Fruit fly (Drosophila melanogaster) whole organism, pupa: Measurements from ENCODE around the gene RagA-B.
A peak's percentile ranks its signal among the peaks of the same experiment; 100 is the strongest.

ENCODE experiments used
- CG10348 ChIP-seq: fragments of 200-800 bp; sonication (Bioruptor generic); IDR thresholded peaks from 2 replicates; pipeline ENCODE4 v1.3.6; 2022; ENCODE audit warnings: missing biosample characterization, missing genetic modification characterization
- CG12605 ChIP-seq: fragments of 200-800 bp; sonication (Bioruptor generic); IDR thresholded peaks from 2 replicates; pipeline ENCODE4 v1.3.6; 2022; ENCODE audit warnings: missing biosample characterization, missing genetic modification characterization
- CG13204 ChIP-seq: fragments of 200-800 bp; sonication (Bioruptor generic); optimal IDR thresholded peaks from 2 replicates; lab custom pipeline; 2018; ENCODE audit warnings: missing biosample characterization, mild to moderate bottlenecking, missing genetic modification characterization, moderate library complexity
- CG14655 ChIP-seq: fragments of 200-800 bp; sonication (Bioruptor generic); optimal IDR thresholded peaks from 3 replicates; lab custom pipeline; 2017; ENCODE audit warnings: mild to moderate bottlenecking, missing biosample characterization, missing genetic modification reagents, missing genetic modification characterization
- CG15710 ChIP-seq: fragments of 200-800 bp; sonication (Bioruptor generic); optimal IDR thresholded peaks from 2 replicates; lab custom pipeline; 2018; ENCODE audit warnings: missing biosample characterization, mild to moderate bottlenecking, missing genetic modification characterization, moderate library complexity
- CG17806 ChIP-seq: fragments of 200-800 bp; sonication (Bioruptor generic); optimal IDR thresholded peaks from 2 replicates; lab custom pipeline; 2018; ENCODE audit warnings: missing biosample characterization, mild to moderate bottlenecking, missing genetic modification characterization, moderate library complexity
- CG32121 ChIP-seq: fragments of 200-800 bp; sonication (Bioruptor generic); IDR thresholded peaks from 2 replicates; pipeline ENCODE4 v1.3.6; 2022; ENCODE audit warnings: missing biosample characterization, missing genetic modification characterization
- CG34367 ChIP-seq: fragments of 200-800 bp; sonication (Bioruptor generic); optimal IDR thresholded peaks from 2 replicates; lab custom pipeline; 2018; ENCODE audit warnings: missing biosample characterization, mild to moderate bottlenecking, missing genetic modification characterization
- CG4496 ChIP-seq: fragments of 200-800 bp; sonication (Bioruptor generic); IDR thresholded peaks from 3 replicates; pipeline ENCODE4 v1.3.6; 2022; ENCODE audit warnings: missing biosample characterization, missing genetic modification characterization
- CG8159 ChIP-seq: fragments of 200-800 bp; sonication (Bioruptor generic); optimal IDR thresholded peaks from 3 replicates; lab custom pipeline; 2018; ENCODE audit warnings: missing biosample characterization, mild to moderate bottlenecking, missing genetic modification characterization, moderate library complexity
- CG8301 ChIP-seq: fragments of 200-800 bp; sonication (Bioruptor generic); optimal IDR thresholded peaks from 2 replicates; lab custom pipeline; 2018; ENCODE audit warnings: missing biosample characterization, mild to moderate bottlenecking, missing genetic modification characterization
- CG9948 ChIP-seq: fragments of 200-800 bp; sonication (Bioruptor generic); optimal IDR thresholded peaks from 2 replicates; lab custom pipeline; 2018; ENCODE audit warnings: missing biosample characterization, mild to moderate bottlenecking, missing genetic modification characterization, moderate library complexity
- D1 ChIP-seq: fragments of 200-800 bp; sonication (Bioruptor generic); optimal IDR thresholded peaks from 2 replicates; lab custom pipeline; 2018; ENCODE audit warnings: missing biosample characterization, mild to moderate bottlenecking, missing genetic modification characterization, moderate library complexity
- EcR ChIP-seq: fragments of 200-800 bp; sonication (Bioruptor generic); optimal IDR thresholded peaks from 3 replicates; lab custom pipeline; 2019; ENCODE audit warnings: missing biosample characterization, missing genetic modification characterization, mild to moderate bottlenecking, moderate library complexity, missing genetic modification reagents
- Ets98B ChIP-seq: fragments of 200-800 bp; sonication (Bioruptor generic); IDR thresholded peaks from 2 replicates; pipeline ENCODE4 v1.3.6; 2022; ENCODE audit warnings: missing biosample characterization, missing genetic modification characterization
- Pif1A ChIP-seq: fragments of 200-800 bp; sonication (Bioruptor generic); optimal IDR thresholded peaks from 3 replicates; lab custom pipeline; 2016; ENCODE audit warnings: missing biosample characterization, missing genetic modification characterization
- Pif1B ChIP-seq: fragments of 200-800 bp; sonication (Bioruptor generic); optimal IDR thresholded peaks from 3 replicates; lab custom pipeline; 2016; ENCODE audit warnings: missing biosample characterization, missing genetic modification characterization
- Snoo ChIP-seq: fragments of 200-800 bp; sonication (Bioruptor generic); optimal IDR thresholded peaks from 3 replicates; lab custom pipeline; 2017; ENCODE audit warnings: missing biosample characterization, mild to moderate bottlenecking, missing genetic modification characterization, inconsistent platforms
- fd96Ca ChIP-seq: fragments of 200-800 bp; sonication (Bioruptor generic); IDR thresholded peaks from 3 replicates; pipeline ENCODE4 v1.3.6; 2022; ENCODE audit warnings: missing biosample characterization, missing genetic modification characterization
- gl ChIP-seq: fragments of 200-800 bp; sonication (Bioruptor generic); optimal IDR thresholded peaks from 2 replicates; lab custom pipeline; 2018; ENCODE audit warnings: missing biosample characterization, mild to moderate bottlenecking, missing genetic modification characterization
- rn ChIP-seq: fragments of 200-800 bp; sonication (Bioruptor generic); IDR thresholded peaks from 2 replicates; pipeline ENCODE4 v1.3.6; 2022; ENCODE audit warnings: missing biosample characterization, missing genetic modification characterization

The RagA-B gene

dm6 chr3R:8969301-8969925, 14.7 kb downstream of the RagA-B start:
- TF ChIP-seq CG17806 (tag; lab: Kevin White, UChicago) (no peak), gl (tag; lab: Kevin White, UChicago) (no peak), CG8301 (tag; lab: Kevin White, UChicago) (no peak), CG13204 (GFP tag; lab: Kevin White, UChicago) (peak; percentile 93), CG34367 (no peak), CG4496 (GFP tag; lab: Robert Waterston, UW) (no peak), CG32121 (GFP tag; lab: Robert Waterston, UW) (no peak), CG12605 (GFP tag; lab: Robert Waterston, UW) (no peak), CG8159 (tag; lab: Kevin White, UChicago) (no peak), Pif1B (GFP tag; lab: Kevin White, UChicago) (no peak), CG14655 (GFP tag; lab: Kevin White, UChicago) (no peak), EcR (GFP tag; lab: Kevin White, UChicago) (peak; percentile 64)

dm6 chr3R:8968837-8969236, 15.3 kb downstream of the RagA-B start:
- peak; percentile 18 for TF ChIP-seq CG8301 (tag; lab: Kevin White, UChicago)
- no peak for TF ChIP-seq fd96Ca (GFP tag; lab: Robert Waterston, UW)
- peak; percentile 19 for TF ChIP-seq CG17806 (tag; lab: Kevin White, UChicago)
- TF ChIP-seq CG4496 (GFP tag; lab: Robert Waterston, UW), result no peak
- TF ChIP-seq CG9948 (tag; lab: Kevin White, UChicago), result peak; percentile 51
- TF ChIP-seq CG13204 (GFP tag; lab: Kevin White, UChicago), result no peak
- TF ChIP-seq EcR (GFP tag; lab: Kevin White, UChicago), result no peak
- TF ChIP-seq CG14655 (GFP tag; lab: Kevin White, UChicago), result peak; percentile 20
- TF ChIP-seq CG34367, result peak; percentile 3
- TF ChIP-seq Snoo (tag; lab: Kevin White, UChicago), result peak; percentile 38
- no peak for TF ChIP-seq Ets98B (GFP tag; lab: Robert Waterston, UW)
- no peak for TF ChIP-seq gl (tag; lab: Kevin White, UChicago)
- no peak for TF ChIP-seq D1 (tag; lab: Kevin White, UChicago)
- TF ChIP-seq CG12605 (GFP tag; lab: Robert Waterston, UW), result no peak
- no peak for TF ChIP-seq rn
- TF ChIP-seq CG15710, result peak; percentile 37
- no peak for TF ChIP-seq CG10348
- peak; percentile 22 for TF ChIP-seq Pif1B (GFP tag; lab: Kevin White, UChicago)
- TF ChIP-seq CG8159 (tag; lab: Kevin White, UChicago), result peak; percentile 65
- no peak for TF ChIP-seq CG32121 (GFP tag; lab: Robert Waterston, UW)
- peak; percentile 38 for TF ChIP-seq Pif1A (GFP tag; lab: Kevin White, UChicago)

- TF ChIP-seq rn (no peak), CG12605 (GFP tag; lab: Robert Waterston, UW) (no peak), fd96Ca (GFP tag; lab: Robert Waterston, UW) (no peak), CG14655 (GFP tag; lab: Kevin White, UChicago) (no peak), CG4496 (GFP tag; lab: Robert Waterston, UW) (peak; percentile 22; the same call in 2 of the 3 replicates), CG32121 (GFP tag; lab: Robert Waterston, UW) (peak; percentile 46; the same call in 1 of the 2 replicates), CG34367 (no peak), CG8301 (tag; lab: Kevin White, UChicago) (peak; percentile 43), EcR (GFP tag; lab: Kevin White, UChicago) (no peak)
Measured at dm6 chr3R:8966598-8966997, 17.5 kb downstream of the RagA-B start.

dm6 chr3R:8965546-8965945, 18.6 kb downstream of the RagA-B start:
- TF ChIP-seq gl (tag; lab: Kevin White, UChicago), result no peak
- TF ChIP-seq CG32121 (GFP tag; lab: Robert Waterston, UW), result no peak
- no peak for TF ChIP-seq CG14655 (GFP tag; lab: Kevin White, UChicago)
- no peak for TF ChIP-seq CG13204 (GFP tag; lab: Kevin White, UChicago)
- TF ChIP-seq EcR (GFP tag; lab: Kevin White, UChicago), result no peak
- no peak for TF ChIP-seq CG17806 (tag; lab: Kevin White, UChicago)
- TF ChIP-seq Pif1A (GFP tag; lab: Kevin White, UChicago), result no peak
- TF ChIP-seq CG8159 (tag; lab: Kevin White, UChicago), result no peak
- TF ChIP-seq rn, result no peak
- TF ChIP-seq Ets98B (GFP tag; lab: Robert Waterston, UW), result no peak
- TF ChIP-seq CG34367, result no peak
- TF ChIP-seq CG8301 (tag; lab: Kevin White, UChicago), result no peak
- no peak for TF ChIP-seq fd96Ca (GFP tag; lab: Robert Waterston, UW)
- no peak for TF ChIP-seq CG12605 (GFP tag; lab: Robert Waterston, UW)
- TF ChIP-seq CG9948 (tag; lab: Kevin White, UChicago), result no peak
- no peak for TF ChIP-seq CG4496 (GFP tag; lab: Robert Waterston, UW)

dm6 chr3R:8963756-8964342, 20.3 kb downstream of the RagA-B start:
- TF ChIP-seq CG8159 (tag; lab: Kevin White, UChicago), result no peak
- peak; percentile 10 for TF ChIP-seq Pif1B (GFP tag; lab: Kevin White, UChicago)
- no peak for TF ChIP-seq Pif1A (GFP tag; lab: Kevin White, UChicago)
- TF ChIP-seq CG10348, result no peak
- TF ChIP-seq CG12605 (GFP tag; lab: Robert Waterston, UW), result no peak
- no peak for TF ChIP-seq EcR (GFP tag; lab: Kevin White, UChicago)
- no peak for TF ChIP-seq CG13204 (GFP tag; lab: Kevin White, UChicago)
- no peak for TF ChIP-seq CG15710
- no peak for TF ChIP-seq D1 (tag; lab: Kevin White, UChicago)
- TF ChIP-seq CG9948 (tag; lab: Kevin White, UChicago), result no peak
- TF ChIP-seq CG17806 (tag; lab: Kevin White, UChicago), result no peak
- no peak for TF ChIP-seq CG4496 (GFP tag; lab: Robert Waterston, UW)
- TF ChIP-seq Snoo (tag; lab: Kevin White, UChicago), result no peak
- no peak for TF ChIP-seq CG14655 (GFP tag; lab: Kevin White, UChicago)
- TF ChIP-seq rn, result no peak
- TF ChIP-seq Ets98B (GFP tag; lab: Robert Waterston, UW), result peak; percentile 61
- TF ChIP-seq CG8301 (tag; lab: Kevin White, UChicago), result no peak
- peak; percentile 25; the same call in 1 of the 2 replicates for TF ChIP-seq CG32121 (GFP tag; lab: Robert Waterston, UW)
- TF ChIP-seq fd96Ca (GFP tag; lab: Robert Waterston, UW), result peak; percentile 36; the same call in 1 of the 3 replicates
- no peak for TF ChIP-seq CG34367
- no peak for TF ChIP-seq gl (tag; lab: Kevin White, UChicago)
